Worm (Caenorhabditis elegans) whole organism, L3 larva: ENCODE data around the gene spc-2.

Experiments
- ceh-16 ChIP-seq: sonication (generic microtip); optimal IDR thresholded peaks from 2 replicates; lab custom pipeline; 2017; ENCODE audit warnings: missing biosample characterization, missing genetic modification characterization
- elt-1 ChIP-seq: fragments of 150-350 bp; optimal IDR thresholded peaks from 2 replicates; lab custom pipeline; 2014; ENCODE audit warnings: missing biosample characterization, missing genetic modification characterization
- jun-1 ChIP-seq: fragments of 150-350 bp; optimal IDR thresholded peaks from 2 replicates; lab custom pipeline; 2014; ENCODE audit warnings: missing biosample characterization, missing genetic modification reagents, missing genetic modification characterization

ce11 chrIII:8235880-8236279, 54.2 kb downstream of the spc-2 start, which contains the start of gene C02F5.5:
- TF ChIP-seq ceh-16 (tag; lab: Kevin White, UChicago) (no peak), elt-1 (tag; lab: Kevin White, UChicago) (no peak), jun-1 (tag; lab: Kevin White, UChicago) (no peak)
